Worm (Caenorhabditis elegans) whole organism, L3 larva: Measurements from ENCODE around the gene efn-4.

Experiments
- R02D3.7 ChIP-seq: fragments of 150-350 bp; optimal IDR thresholded peaks from 2 replicates; lab custom pipeline; 2014; ENCODE audit warnings: missing biosample characterization, missing genetic modification characterization
- aly-2 ChIP-seq: fragments of 150-350 bp; optimal IDR thresholded peaks from 2 replicates; lab custom pipeline; 2014; ENCODE audit warnings: missing biosample characterization, missing genetic modification characterization
- ama-1 ChIP-seq: fragments of 150-350 bp; optimal IDR thresholded peaks from 2 replicates; lab custom pipeline; 2018
- ceh-16 ChIP-seq: sonication (generic microtip); optimal IDR thresholded peaks from 2 replicates; lab custom pipeline; 2017; ENCODE audit warnings: missing biosample characterization, missing genetic modification characterization
- ceh-82 ChIP-seq: fragments of 150-350 bp; optimal IDR thresholded peaks from 2 replicates; lab custom pipeline; 2014; ENCODE audit warnings: missing biosample characterization, missing genetic modification characterization
- ceh-9 ChIP-seq: sonication (generic microtip); optimal IDR thresholded peaks from 2 replicates; lab custom pipeline; 2018; ENCODE audit warnings: missing biosample characterization, missing genetic modification characterization
- egl-27 ChIP-seq: sonication (generic microtip); optimal IDR thresholded peaks from 4 replicates; lab custom pipeline; 2017; ENCODE audit warnings: missing biosample characterization, missing genetic modification reagents, missing genetic modification characterization
- egl-5 ChIP-seq: fragments of 150-350 bp; optimal IDR thresholded peaks from 2 replicates; lab custom pipeline; 2017; ENCODE audit warnings: missing biosample characterization, missing genetic modification reagents, missing genetic modification characterization, inconsistent platforms
- elt-1 ChIP-seq: fragments of 150-350 bp; optimal IDR thresholded peaks from 2 replicates; lab custom pipeline; 2014; ENCODE audit warnings: missing biosample characterization, missing genetic modification characterization
- elt-2 ChIP-seq: sonication (generic microtip); optimal IDR thresholded peaks from 2 replicates; lab custom pipeline; 2016; ENCODE audit warnings: missing genetic modification reagents, mild to moderate bottlenecking, missing genetic modification characterization, missing compliant biosample characterization
- elt-3 ChIP-seq, 3 experiments: fragments of 150-350 bp in 1 of 3; sonication (generic microtip) in 2 of 3; optimal IDR thresholded peaks; 2 replicates in 2 of 3; 4 replicates in 1 of 3; lab custom pipeline; 2014 to 2017; ENCODE audit warnings: missing biosample characterization in 3 of 3, missing genetic modification characterization in 3 of 3
- eor-1 ChIP-seq, 2 experiments: fragments of 150-350 bp; optimal IDR thresholded peaks; 2 replicates each; lab custom pipeline; 2014 to 2018; ENCODE audit warnings: missing biosample characterization in 2 of 2, missing genetic modification characterization in 2 of 2
- fkh-10 ChIP-seq: sonication (generic microtip); optimal IDR thresholded peaks from 2 replicates; lab custom pipeline; 2017; ENCODE audit warnings: missing biosample characterization, missing genetic modification reagents, missing genetic modification characterization
- fkh-2 ChIP-seq: fragments of 150-350 bp; optimal IDR thresholded peaks from 2 replicates; lab custom pipeline; 2014; ENCODE audit warnings: missing biosample characterization, missing genetic modification reagents, missing genetic modification characterization
- fos-1 ChIP-seq: fragments of 150-350 bp; optimal IDR thresholded peaks from 2 replicates; lab custom pipeline; 2014; ENCODE audit warnings: missing biosample characterization, missing genetic modification characterization
- hmg-11 ChIP-seq: sonication (generic microtip); optimal IDR thresholded peaks from 2 replicates; lab custom pipeline; 2016; ENCODE audit warnings: missing genetic modification characterization, missing compliant biosample characterization
- lin-15B ChIP-seq: fragments of 150-350 bp; optimal IDR thresholded peaks from 2 replicates; lab custom pipeline; 2014; ENCODE audit warnings: missing biosample characterization, missing genetic modification characterization
- lin-39 ChIP-seq: fragments of 150-350 bp; optimal IDR thresholded peaks from 2 replicates; lab custom pipeline; 2018; ENCODE audit warnings: missing biosample characterization, missing genetic modification reagents, missing genetic modification characterization
- lsy-12 ChIP-seq: sonication (generic microtip); optimal IDR thresholded peaks from 2 replicates; lab custom pipeline; 2016; ENCODE audit warnings: mild to moderate bottlenecking, missing genetic modification characterization, missing compliant biosample characterization
- mdl-1 ChIP-seq: fragments of 150-350 bp; optimal IDR thresholded peaks from 2 replicates; lab custom pipeline; 2014; ENCODE audit warnings: missing biosample characterization, missing genetic modification characterization
- mml-1 ChIP-seq: fragments of 150-350 bp; sonication (generic microtip); optimal IDR thresholded peaks from 3 replicates; lab custom pipeline; 2014; ENCODE audit warnings: missing biosample characterization, missing genetic modification characterization
- nhr-11 ChIP-seq: fragments of 150-350 bp; optimal IDR thresholded peaks from 2 replicates; lab custom pipeline; 2014; ENCODE audit warnings: missing biosample characterization, missing genetic modification characterization
- nhr-12 ChIP-seq: fragments of 150-350 bp; optimal IDR thresholded peaks from 2 replicates; lab custom pipeline; 2014; ENCODE audit warnings: missing biosample characterization, missing genetic modification characterization
- nhr-237 ChIP-seq: fragments of 150-350 bp; optimal IDR thresholded peaks from 2 replicates; lab custom pipeline; 2014; ENCODE audit warnings: missing biosample characterization, missing genetic modification characterization
- nhr-25 ChIP-seq: sonication (generic microtip); optimal IDR thresholded peaks from 2 replicates; lab custom pipeline; 2017; ENCODE audit warnings: missing biosample characterization, missing genetic modification characterization
- nhr-28 ChIP-seq: fragments of 150-350 bp; optimal IDR thresholded peaks from 2 replicates; lab custom pipeline; 2014; ENCODE audit warnings: missing biosample characterization, missing genetic modification characterization
- nhr-76 ChIP-seq: fragments of 150-350 bp; sonication (generic microtip); optimal IDR thresholded peaks from 5 replicates; lab custom pipeline; 2014; ENCODE audit warnings: missing biosample characterization, missing genetic modification characterization
- pha-4 ChIP-seq: fragments of 150-350 bp; optimal IDR thresholded peaks from 2 replicates; lab custom pipeline; 2014; ENCODE audit warnings: missing biosample characterization, missing genetic modification reagents, missing genetic modification characterization
- pqm-1 ChIP-seq: fragments of 150-350 bp; optimal IDR thresholded peaks from 2 replicates; lab custom pipeline; 2017; ENCODE audit warnings: missing biosample characterization, missing genetic modification characterization, inconsistent platforms
- sea-2 ChIP-seq: fragments of 150-350 bp; sonication (generic microtip); optimal IDR thresholded peaks from 4 replicates; lab custom pipeline; 2014; ENCODE audit warnings: missing biosample characterization, missing genetic modification reagents, missing genetic modification characterization
- skn-1 ChIP-seq: fragments of 150-350 bp; optimal IDR thresholded peaks from 2 replicates; lab custom pipeline; 2014; ENCODE audit warnings: missing biosample characterization, missing genetic modification characterization
- snpc-4 ChIP-seq: fragments of 150-350 bp; optimal IDR thresholded peaks from 2 replicates; lab custom pipeline; 2014; ENCODE audit warnings: missing biosample characterization, missing genetic modification characterization
- unc-39 ChIP-seq: sonication (generic microtip); optimal IDR thresholded peaks from 4 replicates; lab custom pipeline; 2017; ENCODE audit warnings: missing biosample characterization, missing genetic modification characterization
- zag-1 ChIP-seq: fragments of 150-350 bp; optimal IDR thresholded peaks from 2 replicates; lab custom pipeline; 2014; ENCODE audit warnings: missing biosample characterization, missing genetic modification characterization
- ztf-11 ChIP-seq: fragments of 150-350 bp; optimal IDR thresholded peaks from 2 replicates; lab custom pipeline; 2014; ENCODE audit warnings: missing biosample characterization, missing genetic modification characterization
- ztf-4 ChIP-seq: fragments of 150-350 bp; optimal IDR thresholded peaks from 2 replicates; lab custom pipeline; 2014; ENCODE audit warnings: missing biosample characterization, missing genetic modification characterization

The efn-4 gene

DNA sequence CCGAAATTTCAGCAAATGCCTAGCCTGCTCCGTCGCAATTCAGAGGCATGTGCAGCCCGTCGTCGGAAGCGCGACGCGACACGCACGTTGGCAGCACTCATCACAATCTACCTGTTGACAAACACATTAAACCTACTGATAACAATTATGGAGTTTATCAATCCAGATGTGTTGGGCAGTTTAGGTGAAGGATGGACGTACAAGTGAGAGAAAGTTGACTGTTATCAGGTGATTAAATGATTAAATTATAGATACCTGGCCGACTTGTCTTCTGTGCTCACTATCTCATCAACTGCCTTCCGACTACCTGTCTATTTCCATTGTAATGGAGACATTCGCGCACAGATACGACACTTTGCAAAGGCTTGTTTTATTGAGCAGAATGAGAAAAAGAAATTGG is 7.1 kb upstream of the efn-4 start:
- no peak for TF ChIP-seq lsy-12 (tag; lab: Kevin White, UChicago)
- peak; percentile 84 for TF ChIP-seq elt-2 (tag; lab: Kevin White, UChicago)
- no peak for TF ChIP-seq skn-1
- TF ChIP-seq nhr-76 (tag; lab: Kevin White, UChicago) = no peak
- peak; percentile 82 for TF ChIP-seq pqm-1 (tag; lab: Kevin White, UChicago)

DNA sequence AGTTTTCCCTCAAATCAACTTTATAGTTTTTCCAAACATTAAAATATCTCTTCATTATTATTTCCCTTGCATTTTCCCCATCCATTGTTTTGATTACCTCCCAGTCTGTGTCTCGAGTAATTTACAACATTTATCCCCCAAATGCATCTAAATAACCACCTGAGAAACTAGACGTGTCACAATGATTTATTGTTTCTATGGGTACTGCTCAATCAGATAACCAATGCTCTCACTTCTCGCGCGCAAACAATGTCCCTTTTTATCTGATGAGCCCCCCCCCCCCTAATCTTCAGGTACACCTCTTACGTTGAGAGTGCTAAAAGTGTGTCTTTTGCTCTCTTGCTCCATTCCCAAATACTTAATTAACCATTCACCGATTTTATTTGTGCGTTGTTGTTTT is 5.0 kb upstream of the efn-4 start:
- TF ChIP-seq pqm-1 (tag; lab: Kevin White, UChicago) (no peak), nhr-12 (no peak), skn-1 (no peak), sea-2 (GFP tag; lab: Kevin White, UChicago) (no peak), nhr-11 (tag; lab: Kevin White, UChicago) (no peak), ceh-16 (tag; lab: Kevin White, UChicago) (no peak), elt-3 (tag; optimal IDR thresholded peaks at IDR 0.05; lab: Kevin White, UChicago) (no peak), egl-27 (tag; lab: Kevin White, UChicago) (no peak), ama-1 (lab: Kevin White, UChicago) (no peak), fkh-10 (GFP tag; lab: Kevin White, UChicago) (no peak), elt-1 (tag; lab: Kevin White, UChicago) (no peak), nhr-25 (tag; lab: Kevin White, UChicago) (no peak), unc-39 (no peak), nhr-28 (tag; lab: Kevin White, UChicago) (no peak), mdl-1 (tag; lab: Kevin White, UChicago) (no peak), pha-4 (tag; lab: Kevin White, UChicago) (no peak), aly-2 (tag; lab: Kevin White, UChicago) (no peak), egl-5 (tag; lab: Kevin White, UChicago) (no peak), fos-1 (tag; lab: Kevin White, UChicago) (no peak), R02D3.7 (tag; lab: Kevin White, UChicago) (no peak)

DNA sequence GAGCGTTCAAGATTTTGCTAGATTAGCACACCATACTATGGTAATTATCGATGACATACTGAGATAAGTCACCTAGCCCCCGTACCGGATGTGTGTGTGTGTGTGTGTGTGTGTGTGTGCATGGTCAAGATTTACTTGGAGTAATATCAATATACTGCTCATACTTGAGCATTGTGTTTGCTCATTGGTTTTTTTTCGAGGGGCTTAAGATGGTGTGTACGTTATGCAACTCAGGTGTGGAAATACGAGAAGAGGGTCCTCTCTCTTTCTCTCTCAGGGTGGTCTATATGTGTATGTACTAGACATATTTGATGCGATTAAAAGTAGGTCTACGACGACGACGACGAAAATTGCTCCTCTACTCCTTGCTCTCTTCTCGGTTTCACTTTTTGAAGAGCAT is 1.3 kb downstream of the efn-4 start:
- TF ChIP-seq lsy-12 (tag; lab: Kevin White, UChicago) = no peak
- TF ChIP-seq egl-27 (tag; lab: Kevin White, UChicago) = no peak
- TF ChIP-seq fkh-2 (tag; lab: Kevin White, UChicago) = no peak
- TF ChIP-seq fos-1 (tag; lab: Kevin White, UChicago) = no peak
- TF ChIP-seq ztf-4 (tag; lab: Kevin White, UChicago) = no peak
- no peak for TF ChIP-seq ceh-82 (tag; lab: Kevin White, UChicago)
- TF ChIP-seq elt-3 (tag; optimal IDR thresholded peaks at IDR 0.05; lab: Kevin White, UChicago) = no peak
- no peak for TF ChIP-seq ceh-16 (tag; lab: Kevin White, UChicago)
- no peak for TF ChIP-seq ceh-9 (tag; lab: Kevin White, UChicago)
- TF ChIP-seq unc-39 = no peak
- no peak for TF ChIP-seq skn-1
- no peak for TF ChIP-seq lin-39 (tag; lab: Kevin White, UChicago)
- TF ChIP-seq egl-5 (tag; lab: Kevin White, UChicago) = no peak
- TF ChIP-seq sea-2 (GFP tag; lab: Kevin White, UChicago) = no peak

DNA sequence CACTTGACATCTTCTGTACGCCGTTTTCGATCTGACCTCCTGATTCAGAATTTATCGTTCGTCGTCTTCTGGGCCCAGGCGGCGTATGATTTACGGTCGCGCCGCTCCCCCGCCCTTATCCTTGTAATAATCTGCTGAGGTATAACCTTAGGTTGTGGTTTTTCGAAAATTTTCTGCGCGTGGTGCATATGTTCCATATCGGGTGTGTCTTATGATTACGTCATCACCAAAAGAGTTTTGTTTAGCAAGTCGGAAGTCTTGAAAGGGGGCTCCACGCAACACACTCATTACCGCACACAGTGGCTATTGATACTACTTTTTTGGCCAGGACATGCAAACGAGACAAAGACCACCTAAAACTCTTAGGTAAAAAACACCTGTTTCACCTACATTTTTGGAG is 1.7 kb downstream of the efn-4 start:
- no peak for TF ChIP-seq ztf-11 (tag; lab: Kevin White, UChicago)
- TF ChIP-seq unc-39 = no peak
- TF ChIP-seq sea-2 (GFP tag; lab: Kevin White, UChicago) = no peak
- TF ChIP-seq ceh-16 (tag; lab: Kevin White, UChicago) = no peak
- no peak for TF ChIP-seq nhr-25 (tag; lab: Kevin White, UChicago)
- TF ChIP-seq nhr-237 (tag; lab: Kevin White, UChicago) = no peak
- TF ChIP-seq ama-1 (lab: Kevin White, UChicago) = no peak
- TF ChIP-seq ceh-9 (tag; lab: Kevin White, UChicago) = no peak
- no peak for TF ChIP-seq lin-15B (tag; lab: Kevin White, UChicago)
- no peak for TF ChIP-seq snpc-4 (tag; lab: Kevin White, UChicago)
- no peak for TF ChIP-seq egl-27 (tag; lab: Kevin White, UChicago)
- TF ChIP-seq zag-1 (tag; lab: Kevin White, UChicago) = no peak
- no peak for TF ChIP-seq hmg-11
- no peak for TF ChIP-seq ceh-82 (tag; lab: Kevin White, UChicago)
- no peak for TF ChIP-seq fkh-10 (GFP tag; lab: Kevin White, UChicago)
- TF ChIP-seq egl-5 (tag; lab: Kevin White, UChicago) = no peak

DNA sequence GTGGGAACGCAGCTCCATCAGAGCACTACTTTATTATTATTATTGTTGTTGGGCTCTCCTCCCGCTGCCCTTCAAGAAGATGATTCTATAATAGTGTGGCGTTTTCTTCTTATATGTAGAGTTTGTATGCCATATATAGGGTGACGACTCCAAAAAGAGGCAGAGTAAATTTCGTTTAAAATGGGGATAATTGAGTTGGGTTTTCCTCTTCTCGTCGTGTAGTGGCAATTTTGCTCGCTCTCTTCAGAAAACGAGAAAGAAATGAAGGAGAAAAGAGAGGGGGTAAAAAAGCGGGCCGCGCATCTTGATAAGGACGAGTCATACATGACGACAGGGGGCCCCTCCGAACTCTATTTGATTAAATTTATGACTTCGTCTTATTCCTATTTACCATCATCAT is 4.4 kb downstream of the efn-4 start:
- TF ChIP-seq elt-2 (tag; lab: Kevin White, UChicago) = no peak
- TF ChIP-seq fkh-10 (GFP tag; lab: Kevin White, UChicago) = peak; percentile 50
- no peak for TF ChIP-seq egl-5 (tag; lab: Kevin White, UChicago)
- TF ChIP-seq unc-39 = no peak
- TF ChIP-seq mml-1 (tag; lab: Kevin White, UChicago) = no peak
- no peak for TF ChIP-seq lsy-12 (tag; lab: Kevin White, UChicago)
- TF ChIP-seq eor-1 (tag; optimal IDR thresholded peaks at IDR 0.05; lab: Kevin White, UChicago) = no peak
- TF ChIP-seq ceh-82 (tag; lab: Kevin White, UChicago) = no peak
- no peak for TF ChIP-seq lin-15B (tag; lab: Kevin White, UChicago)
